Worm (Caenorhabditis elegans) whole organism, young adult: ENCODE results near the gene twk-21.

Source experiments
- F33H1.4 ChIP-seq: fragments of 200-800 bp; sonication (Bioruptor generic); IDR thresholded peaks from 2 replicates; pipeline ENCODE4 v1.3.6; 2022; ENCODE audit warnings: missing genetic modification reagents, missing genetic modification characterization, missing compliant biosample characterization
- aptf-2 ChIP-seq: fragments of 200-800 bp; sonication (Bioruptor generic); conservative IDR thresholded peaks from 2 replicates; pipeline ENCODE4 v1.3.6; 2022; ENCODE audit warnings: missing genetic modification reagents, missing genetic modification characterization, missing compliant biosample characterization

- no peak for TF ChIP-seq aptf-2
- TF ChIP-seq F33H1.4 (GFP tag; lab: Robert Waterston, UW), result no peak
These were observed 36.4 kb upstream of the twk-21 start for ce11 chrX:16263287-16263686.
